Fruit fly (Drosophila melanogaster): ENCODE results near the gene Fpgs2.

The Fpgs2 gene

dm6 chr2L:3867474-3868082, 46.5 kb downstream of the Fpgs2 start, which contains the start of gene Cep97:
Gene Cep97, plus strand, starts transcription at chr2L:3867697.
- TF ChIP-seq CG15710 (tag; optimal IDR thresholded peaks at IDR 0.05), result no peak
- TF ChIP-seq CG14655 (GFP tag; optimal IDR thresholded peaks at IDR 0.05), result no peak
- no peak for TF ChIP-seq CG13204 (GFP tag; optimal IDR thresholded peaks at IDR 0.05)
- TF ChIP-seq fd96Ca (GFP tag; IDR thresholded peaks at IDR 0.05), result no peak
- no peak for TF ChIP-seq CG8301 (tag; optimal IDR thresholded peaks at IDR 0.05)
- no peak for TF ChIP-seq CG9948 (tag; optimal IDR thresholded peaks at IDR 0.05)
- no peak for TF ChIP-seq CG4496 (GFP tag; IDR thresholded peaks at IDR 0.05)
- TF ChIP-seq gl (tag; optimal IDR thresholded peaks at IDR 0.05), result no peak
- TF ChIP-seq CG10348 (GFP tag; IDR thresholded peaks at IDR 0.05), result no peak
- no peak for TF ChIP-seq CG17806 (tag; optimal IDR thresholded peaks at IDR 0.05)
- TF ChIP-seq Pif1B (GFP tag; optimal IDR thresholded peaks at IDR 0.05), result no peak
- no peak for TF ChIP-seq D1 (tag; optimal IDR thresholded peaks at IDR 0.05)
- TF ChIP-seq Ets98B (GFP tag; IDR thresholded peaks at IDR 0.05), result no peak
- TF ChIP-seq CG32121 (GFP tag; IDR thresholded peaks at IDR 0.05), result no peak
- no peak for TF ChIP-seq CG8159 (tag; optimal IDR thresholded peaks at IDR 0.05)

- TF ChIP-seq Snoo (tag; optimal IDR thresholded peaks at IDR 0.05), result no peak
- TF ChIP-seq CG12605 (GFP tag; IDR thresholded peaks at IDR 0.05), result no peak
- TF ChIP-seq CG4496 (GFP tag; IDR thresholded peaks at IDR 0.05), result peak; percentile 28; the same call in 1 of the 3 replicates
These were observed 51.5 kb downstream of the Fpgs2 start, which contains the start of gene TTLL4B for dm6 chr2L:3862437-3863041. Gene TTLL4B, plus strand, starts transcription at chr2L:3862668.
